Worm (Caenorhabditis elegans): Measurements from ENCODE around the gene str-108.

ce11 chrV:16159594-16159993 lies 6.4 kb upstream of the str-108 start, which contains the start of gene F10A3.17:
- TF ChIP-seq lin-54 (GFP tag; optimal IDR thresholded peaks at IDR 0.05) = no peak
- TF ChIP-seq lin-40 (tag; optimal IDR thresholded peaks at IDR 0.05) = no peak
